Worm (Caenorhabditis elegans) whole organism, L2 larva: Measurements from ENCODE around the gene sdc-2.

Experiments
- gmeb-1 ChIP-seq: fragments of 150-350 bp; optimal IDR thresholded peaks from 2 replicates; lab custom pipeline; 2014; ENCODE audit warnings: missing biosample characterization, missing genetic modification characterization
- skn-1 ChIP-seq: sonication (generic microtip); optimal IDR thresholded peaks from 2 replicates; lab custom pipeline; 2017; ENCODE audit warnings: missing biosample characterization, missing genetic modification characterization

- peak; percentile 12 for TF ChIP-seq gmeb-1
- TF ChIP-seq skn-1 = peak; percentile 59
These were observed 7.1 kb upstream of the sdc-2 start for ce11 chrX:11515381-11515780.
